Fruit fly (Drosophila melanogaster) whole organism, embryonic: ENCODE data around the gene CG31050.

Experiments
- Ada2b ChIP-seq: fragments of 200-800 bp; sonication (Bioruptor generic); IDR thresholded peaks from 2 replicates; pipeline ENCODE4 v1.3.6; 2022; ENCODE audit warnings: missing biosample characterization, missing genetic modification characterization
- Blimp-1 ChIP-seq: fragments of 200-800 bp; sonication (Bioruptor generic); optimal IDR thresholded peaks from 3 replicates; lab custom pipeline; 2018; ENCODE audit warnings: missing biosample characterization, missing genetic modification characterization, mild to moderate bottlenecking, moderate library complexity, missing genetic modification reagents
- BtbVII ChIP-seq: fragments of 200-800 bp; sonication (Bioruptor generic); optimal IDR thresholded peaks from 3 replicates; lab custom pipeline; 2017; ENCODE audit warnings: missing biosample characterization, mild to moderate bottlenecking, missing genetic modification characterization
- CG10209 ChIP-seq: fragments of 200-800 bp; sonication (Bioruptor generic); optimal IDR thresholded peaks from 3 replicates; lab custom pipeline; 2017; ENCODE audit warnings: missing biosample characterization, mild to moderate bottlenecking, missing genetic modification characterization, missing genetic modification reagents
- CG10979 ChIP-seq: fragments of 200-800 bp; sonication (Bioruptor generic); optimal IDR thresholded peaks from 2 replicates; lab custom pipeline; 2018; ENCODE audit warnings: missing biosample characterization, mild to moderate bottlenecking, missing genetic modification characterization, moderate library complexity
- CG12391 ChIP-seq: fragments of 200-800 bp; sonication (Bioruptor generic); optimal IDR thresholded peaks from 3 replicates; lab custom pipeline; 2018; ENCODE audit warnings: missing biosample characterization, mild to moderate bottlenecking, missing genetic modification characterization, moderate library complexity
- CG13424 ChIP-seq: fragments of 200-800 bp; sonication (Bioruptor generic); optimal IDR thresholded peaks from 2 replicates; lab custom pipeline; 2019; ENCODE audit warnings: missing biosample characterization, mild to moderate bottlenecking, missing genetic modification characterization, moderate library complexity
- CG14667 ChIP-seq: fragments of 200-800 bp; sonication (Bioruptor generic); IDR thresholded peaks from 2 replicates; pipeline ENCODE4 v1.3.6; 2022; ENCODE audit warnings: missing biosample characterization, missing genetic modification characterization
- CG18619 ChIP-seq: fragments of 200-800 bp; sonication (Bioruptor generic); optimal IDR thresholded peaks from 3 replicates; lab custom pipeline; 2017; ENCODE audit warnings: missing biosample characterization, mild to moderate bottlenecking, missing genetic modification characterization
- CG2116 ChIP-seq: fragments of 200-800 bp; sonication (Bioruptor generic); optimal IDR thresholded peaks from 3 replicates; lab custom pipeline; 2018; ENCODE audit warnings: missing biosample characterization, mild to moderate bottlenecking, missing genetic modification characterization
- CG2875 ChIP-seq: fragments of 200-800 bp; sonication (Bioruptor generic); optimal IDR thresholded peaks from 2 replicates; lab custom pipeline; 2017; ENCODE audit warnings: missing biosample characterization, mild to moderate bottlenecking, missing genetic modification characterization, missing genetic modification reagents
- CG31441 ChIP-seq: fragments of 200-800 bp; sonication (Bioruptor generic); IDR thresholded peaks from 2 replicates; pipeline ENCODE4 v1.3.6; 2022; ENCODE audit warnings: missing biosample characterization, missing genetic modification characterization
- CG32772 ChIP-seq: fragments of 200-800 bp; sonication (Bioruptor generic); IDR thresholded peaks from 2 replicates; pipeline ENCODE4 v1.3.6; 2022; ENCODE audit warnings: missing biosample characterization, missing genetic modification characterization
- CG33213 ChIP-seq: fragments of 200-800 bp; sonication (Bioruptor generic); optimal IDR thresholded peaks from 3 replicates; lab custom pipeline; 2016; ENCODE audit warnings: missing biosample characterization, missing genetic modification characterization
- CG3995 ChIP-seq: fragments of 200-800 bp; sonication (Bioruptor generic); optimal IDR thresholded peaks from 3 replicates; lab custom pipeline; 2016; ENCODE audit warnings: missing biosample characterization, missing genetic modification characterization
- CG6272 ChIP-seq: fragments of 200-800 bp; sonication (Bioruptor generic); IDR thresholded peaks from 2 replicates; pipeline ENCODE4 v1.3.6; 2022; ENCODE audit warnings: missing biosample characterization, missing genetic modification characterization
- CG6689 ChIP-seq: fragments of 200-800 bp; sonication (Bioruptor generic); IDR thresholded peaks from 2 replicates; pipeline ENCODE4 v1.3.6; 2022; ENCODE audit warnings: missing biosample characterization, missing genetic modification characterization
- CG8388 ChIP-seq: fragments of 200-800 bp; sonication (Bioruptor generic); optimal IDR thresholded peaks from 2 replicates; lab custom pipeline; 2019; ENCODE audit warnings: missing biosample characterization, mild to moderate bottlenecking, missing genetic modification characterization, moderate library complexity
- CG9215 ChIP-seq: fragments of 200-800 bp; sonication (Bioruptor generic); IDR thresholded peaks from 2 replicates; pipeline ENCODE4 v1.3.6; 2022; ENCODE audit warnings: missing biosample characterization, missing genetic modification characterization
- CG9876 ChIP-seq: fragments of 200-800 bp; sonication (Bioruptor generic); optimal IDR thresholded peaks from 2 replicates; lab custom pipeline; 2016; ENCODE audit warnings: missing biosample characterization, missing genetic modification characterization
- CHES-1-like ChIP-seq: fragments of 200-800 bp; sonication (Bioruptor generic); optimal IDR thresholded peaks from 2 replicates; lab custom pipeline; 2016; ENCODE audit warnings: missing biosample characterization, missing genetic modification characterization
- CoRest ChIP-seq: fragments of 200-800 bp; sonication (Bioruptor generic); optimal IDR thresholded peaks from 3 replicates; lab custom pipeline; 2018; ENCODE audit warnings: missing biosample characterization, mild to moderate bottlenecking, missing genetic modification characterization, moderate library complexity
- Dp ChIP-seq: fragments of 200-800 bp; sonication (Bioruptor generic); optimal IDR thresholded peaks from 2 replicates; lab custom pipeline; 2018; ENCODE audit warnings: missing biosample characterization, mild to moderate bottlenecking, missing genetic modification characterization, moderate library complexity
- Drgx ChIP-seq: fragments of 200-800 bp; sonication (Bioruptor generic); IDR thresholded peaks from 2 replicates; pipeline ENCODE4 v1.3.6; 2022; ENCODE audit warnings: missing biosample characterization, missing genetic modification characterization
- Ets65A ChIP-seq: fragments of 200-800 bp; sonication (Bioruptor generic); peaks from one replicate; lab custom pipeline; 2016; ENCODE audit warnings: missing biosample characterization, missing genetic modification characterization
- Hey ChIP-seq: fragments of 200-800 bp; sonication (Bioruptor generic); optimal IDR thresholded peaks from 3 replicates; lab custom pipeline; 2018; ENCODE audit warnings: missing biosample characterization, mild to moderate bottlenecking, missing genetic modification characterization
- Hr3 ChIP-seq: fragments of 200-800 bp; sonication (Bioruptor generic); optimal IDR thresholded peaks from 3 replicates; lab custom pipeline; 2016; ENCODE audit warnings: missing biosample characterization, missing genetic modification characterization
- Hr51 ChIP-seq, 2 experiments: fragments of 200-800 bp; sonication (Bioruptor generic); optimal IDR thresholded peaks; 2 replicates in 1 of 2; 3 replicates in 1 of 2; lab custom pipeline; 2016 to 2018; ENCODE audit warnings: missing biosample characterization in 2 of 2, missing genetic modification characterization in 2 of 2, mild to moderate bottlenecking in 1 of 2, moderate library complexity in 1 of 2
- Hsf ChIP-seq: fragments of 200-800 bp; sonication (Bioruptor generic); optimal IDR thresholded peaks from 3 replicates; lab custom pipeline; 2016; ENCODE audit warnings: missing biosample characterization, missing genetic modification characterization
- MTF-1 ChIP-seq: fragments of 200-800 bp; sonication (Bioruptor generic); optimal IDR thresholded peaks from 2 replicates; lab custom pipeline; 2018; ENCODE audit warnings: missing biosample characterization, mild to moderate bottlenecking, missing genetic modification characterization, borderline replicate concordance
- NFAT ChIP-seq: fragments of 200-800 bp; sonication (Bioruptor generic); IDR thresholded peaks from 2 replicates; pipeline ENCODE4 v1.3.6; 2022; ENCODE audit warnings: missing biosample characterization, missing genetic modification characterization
- Optix ChIP-seq: fragments of 200-800 bp; sonication (Bioruptor generic); IDR thresholded peaks from 3 replicates; pipeline ENCODE4 v1.3.6; 2022; ENCODE audit warnings: missing biosample characterization, missing genetic modification characterization
- Poxn ChIP-seq: fragments of 200-800 bp; sonication (Bioruptor generic); IDR thresholded peaks from 2 replicates; pipeline ENCODE4 v1.3.6; 2022; ENCODE audit warnings: missing biosample characterization, missing genetic modification characterization
- Sry-β ChIP-seq: fragments of 200-800 bp; sonication (Bioruptor generic); optimal IDR thresholded peaks from 2 replicates; lab custom pipeline; 2018; ENCODE audit warnings: missing biosample characterization, mild to moderate bottlenecking, missing genetic modification characterization, moderate library complexity
- Xbp1 ChIP-seq: fragments of 200-800 bp; sonication (Bioruptor generic); optimal IDR thresholded peaks from 3 replicates; lab custom pipeline; 2016; ENCODE audit warnings: missing biosample characterization, mild to moderate bottlenecking, missing genetic modification characterization
- crp ChIP-seq, 2 experiments: fragments of 200-800 bp; sonication (Bioruptor generic); optimal IDR thresholded peaks; 2 replicates in 1 of 2; 3 replicates in 1 of 2; lab custom pipeline; 2017; ENCODE audit warnings: missing biosample characterization in 2 of 2, missing genetic modification characterization in 2 of 2, mild to moderate bottlenecking in 1 of 2, moderate library complexity in 1 of 2
- cwo ChIP-seq: fragments of 200-800 bp; sonication (Bioruptor generic); optimal IDR thresholded peaks from 3 replicates; lab custom pipeline; 2017; ENCODE audit warnings: missing biosample characterization, missing genetic modification characterization, mild to moderate bottlenecking, moderate library complexity, missing genetic modification reagents
- dmrt11E ChIP-seq: fragments of 200-800 bp; sonication (Bioruptor generic); optimal IDR thresholded peaks from 3 replicates; lab custom pipeline; 2018; ENCODE audit warnings: missing biosample characterization, mild to moderate bottlenecking, missing genetic modification characterization, moderate library complexity
- grau ChIP-seq: fragments of 200-800 bp; optimal IDR thresholded peaks from 3 replicates; lab custom pipeline; 2019; ENCODE audit warnings: missing biosample characterization, mild to moderate bottlenecking, missing genetic modification characterization, moderate library complexity
- hkb ChIP-seq, 2 experiments: fragments of 200-800 bp in 1 of 2; fragments of >200 bp in 1 of 2; sonication (Bioruptor generic) in 1 of 2; IDR thresholded peaks in 1 of 2; optimal IDR thresholded peaks in 1 of 2; 2 replicates each; pipeline versions ENCODE4 v1.3.6 to Lab custom; 2017 to 2022; ENCODE audit warnings: missing biosample characterization in 1 of 2, missing genetic modification characterization in 1 of 2
- jing ChIP-seq: fragments of 200-800 bp; sonication (Bioruptor generic); optimal IDR thresholded peaks from 2 replicates; lab custom pipeline; 2018; ENCODE audit warnings: missing biosample characterization, mild to moderate bottlenecking, missing genetic modification characterization
- otp ChIP-seq: fragments of 200-800 bp; sonication (Bioruptor generic); IDR thresholded peaks from 3 replicates; pipeline ENCODE4, ENCODE4 v1.3.6; 2022; ENCODE audit warnings: missing biosample characterization, missing genetic modification characterization
- row ChIP-seq: fragments of 200-800 bp; sonication (Bioruptor generic); IDR thresholded peaks from 3 replicates; pipeline ENCODE4 v1.3.6; 2022; ENCODE audit warnings: missing biosample characterization, missing genetic modification characterization
- sens ChIP-seq: fragments of 200-800 bp; sonication (Bioruptor generic); peaks from one replicate; lab custom pipeline; 2016; ENCODE audit warnings: missing biosample characterization, missing genetic modification characterization
- seq ChIP-seq: fragments of 200-800 bp; sonication (Bioruptor generic); IDR thresholded peaks from 2 replicates; pipeline ENCODE4 v1.3.6; 2022; ENCODE audit warnings: missing biosample characterization, missing genetic modification characterization
- shn ChIP-seq: fragments of 200-800 bp; sonication (Bioruptor generic); optimal IDR thresholded peaks from 3 replicates; lab custom pipeline; 2016; ENCODE audit warnings: missing biosample characterization, missing genetic modification characterization
- sr ChIP-seq: fragments of 200-800 bp; sonication (Bioruptor generic); IDR thresholded peaks from 3 replicates; pipeline ENCODE4 v1.3.6; 2022; ENCODE audit warnings: missing biosample characterization, missing genetic modification characterization
- vvl ChIP-seq: fragments of 200-800 bp; sonication (Bioruptor generic); IDR thresholded peaks from 2 replicates; pipeline ENCODE4 v1.3.6; 2022; ENCODE audit warnings: missing biosample characterization, missing genetic modification characterization
- zf30C ChIP-seq: fragments of 200-800 bp; sonication (Bioruptor generic); optimal IDR thresholded peaks from 3 replicates; lab custom pipeline; 2018; ENCODE audit warnings: missing biosample characterization, mild to moderate bottlenecking, missing genetic modification characterization

CG31050 gene

dm6 chr3R:28623564-28623963 is 26.7 kb downstream of the CG31050 start (continued):
- TF ChIP-seq Blimp-1 (peak; percentile 38), CG10209 (GFP tag; lab: Kevin White, UChicago) (peak; percentile 12), dmrt11E (tag; lab: Kevin White, UChicago) (peak; percentile 20), CG12391 (peak; percentile 37), Hr51 (GFP tag; optimal IDR thresholded peaks at IDR 0.05; lab: Kevin White, UChicago) (peak in 1 of 2 experiments; percentile 59), CG32772 (GFP tag; lab: Robert Waterston, UW) (no peak), CG6272 (GFP tag; lab: Robert Waterston, UW) (no peak), CHES-1-like (GFP tag; lab: Kevin White, UChicago) (no peak), Ets65A (GFP tag; lab: Kevin White, UChicago) (peak; percentile 23), CoRest (peak; percentile 5), Hsf (GFP tag; lab: Kevin White, UChicago) (peak; percentile 20), CG2875 (GFP tag; lab: Kevin White, UChicago) (no peak), Ada2b (GFP tag; lab: Robert Waterston, UW) (no peak), Drgx (peak; percentile 60), grau (tag; lab: Kevin White, UChicago) (peak; percentile 33), CG6689 (GFP tag; lab: Robert Waterston, UW) (0 out of 2 replicates have a peak, but pooled peaks have one; percentile 22), zf30C (peak; percentile 39), Xbp1 (GFP tag; lab: Kevin White, UChicago) (peak; percentile 18), CG14667 (GFP tag; lab: Robert Waterston, UW) (no peak), CG10979 (tag; lab: Kevin White, UChicago) (peak; percentile 22), CG31441 (GFP tag; lab: Robert Waterston, UW) (peak; percentile 50; the same call in 1 of the 2 replicates), row (peak; percentile 51; the same call in 2 of the 3 replicates), CG9876 (no peak)
- TF ChIP-seq, all 482 proteins: peak for 41

- TF ChIP-seq BtbVII (GFP tag; lab: Kevin White, UChicago) (no peak), Sry-β (GFP tag; lab: Kevin White, UChicago) (no peak), hkb (optimal IDR thresholded peaks at IDR 0.05; lab: Kevin White, UChicago) (no peak), hkb (GFP tag; IDR thresholded peaks at IDR 0.05; lab: Robert Waterston, UW) (no peak), CG18619 (GFP tag; lab: Kevin White, UChicago) (no peak), Optix (GFP tag; lab: Robert Waterston, UW) (0 out of 3 replicates have a peak, but pooled peaks have one; percentile 30), sr (GFP tag; lab: Robert Waterston, UW) (peak; percentile 70; the same call in 2 of the 3 replicates), CG3995 (GFP tag; lab: Kevin White, UChicago) (no peak), jing (GFP tag; lab: Kevin White, UChicago) (no peak), vvl (GFP tag; lab: Robert Waterston, UW) (peak; percentile 52; the same call in 1 of the 2 replicates)
Observed at dm6 chr3R:28623115-28623514, 27.2 kb downstream of the CG31050 start.

dm6 chr3R:28620813-28621212 is 29.5 kb downstream of the CG31050 start:
- TF ChIP-seq CG13424 (no peak), CG9876 (no peak), Hey (tag; lab: Kevin White, UChicago) (no peak), NFAT (GFP tag; lab: Robert Waterston, UW) (no peak), Dp (GFP tag; lab: Kevin White, UChicago) (no peak), cwo (GFP tag; lab: Kevin White, UChicago) (no peak), CG8388 (no peak), seq (GFP tag; lab: Robert Waterston, UW) (0 out of 2 replicates have a peak, but pooled peaks have one; percentile 14), Poxn (GFP tag; lab: Robert Waterston, UW) (no peak), shn (GFP tag; lab: Kevin White, UChicago) (no peak), CG33213 (GFP tag; lab: Kevin White, UChicago) (no peak), CG9215 (no peak), Hr3 (no peak), CG2116 (GFP tag; lab: Kevin White, UChicago) (no peak), otp (no peak), crp (GFP tag; optimal IDR thresholded peaks at IDR 0.05; lab: Kevin White, UChicago) (no peak), sens (GFP tag; lab: Kevin White, UChicago) (peak; percentile 71), MTF-1 (GFP tag; lab: Kevin White, UChicago) (no peak)
